Worm (Caenorhabditis elegans) whole organism, young adult: Measurements from ENCODE around the gene C09B8.4.

Experiments used
- B0261.1 ChIP-seq: sonication (generic microtip); optimal IDR thresholded peaks from 2 replicates; lab custom pipeline; 2016; ENCODE audit warnings: mild to moderate bottlenecking, missing genetic modification characterization, moderate library complexity, missing compliant biosample characterization
- F52B5.7 ChIP-seq: sonication (generic microtip); optimal IDR thresholded peaks from 2 replicates; lab custom pipeline; 2016; ENCODE audit warnings: mild to moderate bottlenecking, missing genetic modification characterization, missing compliant biosample characterization
- T07F8.4 ChIP-seq: sonication (generic microtip); optimal IDR thresholded peaks from 2 replicates; lab custom pipeline; 2016; ENCODE audit warnings: mild to moderate bottlenecking, missing genetic modification characterization, moderate library complexity, missing compliant biosample characterization
- ama-1 ChIP-seq, 3 experiments: fragments of 150-350 bp in 1 of 3; sonication (generic microtip) in 2 of 3; optimal IDR thresholded peaks; 2 replicates each; lab custom pipeline; 2014 to 2018; ENCODE audit warnings: missing biosample characterization in 2 of 3, missing genetic modification characterization in 2 of 3, missing genetic modification reagents in 2 of 3
- atf-7 ChIP-seq: sonication (generic microtip); optimal IDR thresholded peaks from 2 replicates; lab custom pipeline; 2017; ENCODE audit warnings: mild to moderate bottlenecking, missing genetic modification characterization, missing compliant biosample characterization
- hsf-1 ChIP-seq: fragments of 200-800 bp; sonication (Bioruptor generic); IDR thresholded peaks from 2 replicates; pipeline ENCODE4 v1.3.6; 2022; ENCODE audit warnings: missing genetic modification reagents, missing genetic modification characterization, missing compliant biosample characterization
- madf-10 ChIP-seq: sonication (generic microtip); optimal IDR thresholded peaks from 2 replicates; lab custom pipeline; 2016; ENCODE audit warnings: mild to moderate bottlenecking, missing genetic modification characterization, missing compliant biosample characterization
- madf-6 ChIP-seq: fragments of 200-800 bp; sonication (Bioruptor generic); IDR thresholded peaks from 2 replicates; pipeline ENCODE4 v1.3.6; 2022; ENCODE audit warnings: missing genetic modification reagents, missing genetic modification characterization, missing compliant biosample characterization
- nfya-1 ChIP-seq: sonication (generic microtip); optimal IDR thresholded peaks from 2 replicates; lab custom pipeline; 2017; ENCODE audit warnings: antibody characterized with exemption, missing compliant biosample characterization, missing genetic modification characterization, borderline replicate concordance; ENCODE audit not compliant: insufficient read depth
- xnd-1 ChIP-seq: sonication (generic microtip); optimal IDR thresholded peaks from 2 replicates; lab custom pipeline; 2016; ENCODE audit warnings: missing genotype, missing genetic modification reagents, missing genetic modification characterization, missing compliant biosample characterization
- ztf-22 ChIP-seq: fragments of 200-800 bp; sonication (Bioruptor generic); optimal IDR thresholded peaks from 2 replicates; lab custom pipeline; 2018; ENCODE audit warnings: mild to moderate bottlenecking, missing genetic modification characterization, moderate library complexity, missing compliant biosample characterization

DNA sequence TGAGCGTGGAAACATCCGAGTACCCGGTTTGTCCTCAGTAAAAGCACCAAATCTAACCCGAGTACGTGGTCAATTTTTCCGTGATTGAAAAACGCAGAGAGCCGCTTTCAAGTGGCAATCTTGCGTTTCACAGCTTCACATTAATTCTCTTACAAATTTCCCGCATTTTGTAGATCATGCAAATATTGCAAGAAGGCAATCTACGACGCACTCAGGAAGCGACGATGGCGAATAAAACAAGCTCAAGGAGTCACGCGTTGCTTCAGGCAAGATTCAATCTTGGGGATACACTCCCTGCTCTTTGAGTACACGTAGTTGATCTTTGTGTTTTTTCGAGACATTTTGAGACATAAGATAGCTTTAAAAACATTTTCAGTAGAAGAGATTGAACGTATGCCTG lies 31.8 kb downstream of the C09B8.4 start:
- TF ChIP-seq F52B5.7 (tag; lab: Kevin White, UChicago) (no peak), xnd-1 (tag; lab: Kevin White, UChicago) (no peak), B0261.1 (tag; lab: Kevin White, UChicago) (no peak), hsf-1 (no peak), madf-10 (tag; lab: Kevin White, UChicago) (no peak), madf-6 (GFP tag; lab: Robert Waterston, UW) (no peak), ztf-22 (no peak), ama-1 (optimal IDR thresholded peaks at IDR 0.05; lab: Kevin White, UChicago) (no peak), ama-1 (GFP tag; optimal IDR thresholded peaks at IDR 0.05; lab: Kevin White, UChicago) (no peak), T07F8.4 (tag; lab: Kevin White, UChicago) (no peak), nfya-1 (tag; lab: Kevin White, UChicago) (no peak), atf-7 (no peak)
